Fruit fly (Drosophila melanogaster) whole organism, embryonic: ENCODE measurements around the gene SelG.

Source experiments
- CG15011 ChIP-seq: fragments of 200-800 bp; sonication (Bioruptor generic); optimal IDR thresholded peaks from 3 replicates; lab custom pipeline; 2018; ENCODE audit warnings: missing biosample characterization, mild to moderate bottlenecking, missing genetic modification characterization
- CG3726 ChIP-seq: fragments of 200-800 bp; sonication (Bioruptor generic); IDR thresholded peaks from 3 replicates; pipeline ENCODE4, ENCODE4 v1.3.6; 2022; ENCODE audit warnings: missing biosample characterization, missing genetic modification characterization
- disco-r ChIP-seq: fragments of 200-800 bp; sonication (Bioruptor generic); optimal IDR thresholded peaks from 2 replicates; lab custom pipeline; 2016; ENCODE audit warnings: missing biosample characterization, missing genetic modification characterization
- nerfin-1 ChIP-seq: fragments of 200-800 bp; sonication (Bioruptor generic); optimal IDR thresholded peaks from 3 replicates; lab custom pipeline; 2019; ENCODE audit warnings: missing biosample characterization, mild to moderate bottlenecking, missing genetic modification characterization, moderate library complexity
- peb ChIP-seq: fragments of 200-800 bp; sonication (Bioruptor generic); IDR thresholded peaks from 2 replicates; pipeline ENCODE4 v1.3.6; 2022; ENCODE audit warnings: missing biosample characterization, missing genetic modification characterization

dm6 chrX:11905144-11905543, 18.1 kb downstream of the SelG start, which contains the start of gene Upf1:
- TF ChIP-seq nerfin-1 (no peak), CG15011 (GFP tag; lab: Kevin White, UChicago) (no peak), peb (GFP tag; lab: Robert Waterston, UW) (no peak), disco-r (GFP tag; lab: Kevin White, UChicago) (no peak), CG3726 (GFP tag; lab: Robert Waterston, UW) (no peak)
